Fruit fly (Drosophila melanogaster) Kc167 (cell line): ENCODE data around the gene sloth2.

Source experiments
- Sin3A ChIP-seq: fragments of >200 bp; optimal IDR thresholded peaks from 2 replicates; lab custom pipeline; 2018; ENCODE audit warnings: missing external identifiers
- psq ChIP-seq: fragments of >200 bp; optimal IDR thresholded peaks from 2 replicates; lab custom pipeline; 2017; ENCODE audit warnings: missing external identifiers

DNA sequence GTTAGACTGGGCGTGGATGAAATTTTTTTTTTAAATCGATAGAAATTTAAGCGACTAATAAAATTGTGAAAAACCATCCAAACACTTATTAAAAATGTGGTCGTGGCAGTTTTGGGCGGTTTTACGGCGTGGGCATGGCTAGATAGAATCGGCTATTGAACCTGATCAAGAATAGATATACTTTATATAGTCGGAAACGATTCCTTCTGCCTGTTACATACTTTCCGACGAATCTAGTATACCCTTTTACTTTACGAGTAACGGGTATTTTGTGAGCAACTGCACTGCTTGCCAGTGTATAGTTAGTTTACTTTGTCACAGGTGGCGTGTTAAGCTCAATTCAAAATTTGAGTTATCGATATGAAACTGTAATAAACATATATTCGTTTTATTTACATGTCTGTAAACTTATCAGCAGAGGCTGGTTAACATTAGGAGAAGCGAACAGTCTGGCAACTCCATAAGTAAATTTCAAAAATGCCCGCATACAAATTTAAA, 3.8 kb downstream of the sloth2 start:
- TF ChIP-seq Sin3A (no peak), psq (no peak)
